Worm (Caenorhabditis elegans) whole organism, L2 larva: ENCODE results near the gene C06B8.2.

Experiments
- C34F6.9 ChIP-seq: fragments of 150-350 bp; optimal IDR thresholded peaks from 2 replicates; lab custom pipeline; 2014; ENCODE audit warnings: missing biosample characterization, missing genetic modification characterization
- F13H6.1 ChIP-seq: sonication (generic microtip); optimal IDR thresholded peaks from 2 replicates; lab custom pipeline; 2016; ENCODE audit warnings: missing genetic modification characterization, missing compliant biosample characterization
- Y55F3AM.14 ChIP-seq: fragments of 200-800 bp; sonication (Bioruptor generic); optimal IDR thresholded peaks from 2 replicates; lab custom pipeline; 2018; ENCODE audit warnings: mild to moderate bottlenecking, missing genetic modification characterization, missing compliant biosample characterization
- ZK546.5 ChIP-seq: sonication (generic microtip); optimal IDR thresholded peaks from 2 replicates; lab custom pipeline; 2017; ENCODE audit warnings: missing biosample characterization, missing genetic modification characterization
- alr-1 ChIP-seq: fragments of 150-350 bp; optimal IDR thresholded peaks from 2 replicates; lab custom pipeline; 2014; ENCODE audit warnings: missing biosample characterization, missing genetic modification characterization
- aly-2 ChIP-seq: fragments of 150-350 bp; optimal IDR thresholded peaks from 2 replicates; lab custom pipeline; 2014; ENCODE audit warnings: missing biosample characterization, missing genetic modification characterization
- ama-1 ChIP-seq: fragments of 150-350 bp; optimal IDR thresholded peaks from 2 replicates; lab custom pipeline; 2018; ENCODE audit warnings: inconsistent platforms
- blmp-1 ChIP-seq: sonication (generic microtip); optimal IDR thresholded peaks from 2 replicates; lab custom pipeline; 2017; ENCODE audit warnings: missing genetic modification characterization, mild to moderate bottlenecking, missing compliant biosample characterization, antibody characterized with exemption, moderate library complexity; ENCODE audit not compliant: insufficient read depth
- ceh-16 ChIP-seq: fragments of 150-350 bp; optimal IDR thresholded peaks from 2 replicates; lab custom pipeline; 2014; ENCODE audit warnings: missing biosample characterization, missing genetic modification characterization
- ceh-82 ChIP-seq: fragments of 150-350 bp; optimal IDR thresholded peaks from 2 replicates; lab custom pipeline; 2014; ENCODE audit warnings: missing biosample characterization, missing genetic modification characterization
- crh-2 ChIP-seq: sonication (generic microtip); optimal IDR thresholded peaks from 2 replicates; lab custom pipeline; 2017; ENCODE audit warnings: missing biosample characterization, missing genetic modification characterization
- dmd-4 ChIP-seq: sonication (generic microtip); optimal IDR thresholded peaks from 2 replicates; lab custom pipeline; 2017; ENCODE audit warnings: missing biosample characterization, missing genetic modification characterization
- egl-27 ChIP-seq: sonication (generic microtip); optimal IDR thresholded peaks from 3 replicates; lab custom pipeline; 2017; ENCODE audit warnings: missing biosample characterization, missing genetic modification reagents, missing genetic modification characterization
- elt-1 ChIP-seq: fragments of 150-350 bp; optimal IDR thresholded peaks from 2 replicates; lab custom pipeline; 2014; ENCODE audit warnings: missing biosample characterization, missing genetic modification characterization
- elt-3 ChIP-seq: sonication (generic microtip); optimal IDR thresholded peaks from 2 replicates; lab custom pipeline; 2017; ENCODE audit warnings: missing biosample characterization, missing genetic modification characterization
- fos-1 ChIP-seq: fragments of 150-350 bp; optimal IDR thresholded peaks from 2 replicates; lab custom pipeline; 2014; ENCODE audit warnings: missing biosample characterization, missing genetic modification characterization
- gmeb-1 ChIP-seq: fragments of 150-350 bp; optimal IDR thresholded peaks from 2 replicates; lab custom pipeline; 2014; ENCODE audit warnings: missing biosample characterization, missing genetic modification characterization
- lin-11 ChIP-seq: fragments of 150-350 bp; sonication (generic microtip); optimal IDR thresholded peaks from 2 replicates; lab custom pipeline; 2014; ENCODE audit warnings: missing biosample characterization, missing genetic modification characterization, inconsistent platforms, mixed read lengths
- lin-13 ChIP-seq: fragments of 150-350 bp; optimal IDR thresholded peaks from 2 replicates; lab custom pipeline; 2014; ENCODE audit warnings: missing biosample characterization, missing genetic modification reagents, missing genetic modification characterization
- lin-39 ChIP-seq: fragments of 150-350 bp; optimal IDR thresholded peaks from 2 replicates; lab custom pipeline; 2014; ENCODE audit warnings: missing biosample characterization, missing genetic modification reagents, missing genetic modification characterization
- lsy-2 ChIP-seq, 2 experiments: fragments of 150-350 bp in 1 of 2; sonication (generic microtip) in 1 of 2; optimal IDR thresholded peaks; 2 replicates each; lab custom pipeline; 2014 to 2017; ENCODE audit warnings: missing biosample characterization in 2 of 2, missing genetic modification characterization in 2 of 2
- mbf-1 ChIP-seq: sonication (generic microtip); optimal IDR thresholded peaks from 2 replicates; lab custom pipeline; 2017; ENCODE audit warnings: missing biosample characterization, missing genetic modification characterization
- mdl-1 ChIP-seq, 2 experiments: fragments of 150-350 bp in 1 of 2; sonication (generic microtip) in 1 of 2; optimal IDR thresholded peaks; 2 replicates each; lab custom pipeline; 2017; ENCODE audit warnings: missing biosample characterization in 2 of 2, missing genetic modification characterization in 2 of 2
- nhr-10 ChIP-seq: sonication (generic microtip); optimal IDR thresholded peaks from 2 replicates; lab custom pipeline; 2017; ENCODE audit warnings: missing biosample characterization, missing genetic modification characterization
- nhr-11 ChIP-seq: fragments of 150-350 bp; optimal IDR thresholded peaks from 2 replicates; lab custom pipeline; 2014; ENCODE audit warnings: missing biosample characterization, missing genetic modification characterization
- nhr-12 ChIP-seq: fragments of 150-350 bp; optimal IDR thresholded peaks from 2 replicates; lab custom pipeline; 2014; ENCODE audit warnings: missing biosample characterization, missing genetic modification characterization
- nhr-129 ChIP-seq: fragments of 150-350 bp; optimal IDR thresholded peaks from 2 replicates; lab custom pipeline; 2014; ENCODE audit warnings: missing biosample characterization, missing genetic modification characterization
- nhr-21 ChIP-seq: fragments of 150-350 bp; optimal IDR thresholded peaks from 2 replicates; lab custom pipeline; 2014; ENCODE audit warnings: missing biosample characterization, missing genetic modification characterization
- nhr-23 ChIP-seq: fragments of 150-350 bp; optimal IDR thresholded peaks from 2 replicates; lab custom pipeline; 2014; ENCODE audit warnings: missing biosample characterization, missing genetic modification reagents, missing genetic modification characterization
- nhr-237 ChIP-seq: fragments of 150-350 bp; optimal IDR thresholded peaks from 2 replicates; lab custom pipeline; 2014; ENCODE audit warnings: missing biosample characterization, missing genetic modification characterization
- nhr-25 ChIP-seq: fragments of 150-350 bp; sonication (generic microtip); optimal IDR thresholded peaks from 3 replicates; lab custom pipeline; 2014; ENCODE audit warnings: missing biosample characterization, missing genetic modification characterization
- nhr-6 ChIP-seq: fragments of 150-350 bp; optimal IDR thresholded peaks from 2 replicates; lab custom pipeline; 2014; ENCODE audit warnings: missing biosample characterization, missing genetic modification characterization
- nhr-77 ChIP-seq: fragments of 150-350 bp; optimal IDR thresholded peaks from 2 replicates; lab custom pipeline; 2014; ENCODE audit warnings: missing biosample characterization, missing genetic modification characterization
- peb-1 ChIP-seq: fragments of 150-350 bp; optimal IDR thresholded peaks from 2 replicates; lab custom pipeline; 2014; ENCODE audit warnings: missing biosample characterization, missing genetic modification characterization
- sem-4 ChIP-seq: fragments of 150-350 bp; optimal IDR thresholded peaks from 2 replicates; lab custom pipeline; 2014; ENCODE audit warnings: missing biosample characterization, missing genetic modification reagents, missing genetic modification characterization
- skn-1 ChIP-seq: sonication (generic microtip); optimal IDR thresholded peaks from 2 replicates; lab custom pipeline; 2017; ENCODE audit warnings: missing biosample characterization, missing genetic modification characterization
- sma-3 ChIP-seq: sonication (generic microtip); optimal IDR thresholded peaks from 2 replicates; lab custom pipeline; 2016; ENCODE audit warnings: missing genetic modification reagents, missing genetic modification characterization, missing compliant biosample characterization
- sma-9 ChIP-seq, 2 experiments: fragments of 150-350 bp in 1 of 2; sonication (generic microtip) in 1 of 2; optimal IDR thresholded peaks; 2 replicates each; lab custom pipeline; 2014 to 2016; ENCODE audit warnings: missing genetic modification characterization in 2 of 2, mild to moderate bottlenecking in 1 of 2, missing biosample characterization in 1 of 2, missing compliant biosample characterization in 1 of 2, missing genetic modification reagents in 1 of 2, moderate library complexity in 1 of 2
- snpc-4 ChIP-seq: fragments of 150-350 bp; optimal IDR thresholded peaks from 2 replicates; lab custom pipeline; 2014; ENCODE audit warnings: missing biosample characterization, missing genetic modification characterization
- unc-39 ChIP-seq: fragments of 150-350 bp; optimal IDR thresholded peaks from 2 replicates; lab custom pipeline; 2014; ENCODE audit warnings: missing biosample characterization, missing genetic modification characterization
- unc-55 ChIP-seq: fragments of 150-350 bp; sonication (generic microtip); optimal IDR thresholded peaks from 3 replicates; lab custom pipeline; 2014; ENCODE audit warnings: missing biosample characterization, missing genetic modification reagents, missing genetic modification characterization
- unc-62 ChIP-seq: fragments of 150-350 bp; optimal IDR thresholded peaks from 2 replicates; lab custom pipeline; 2014; ENCODE audit warnings: missing biosample characterization, missing genetic modification reagents, missing genetic modification characterization
- zag-1 ChIP-seq: fragments of 150-350 bp; optimal IDR thresholded peaks from 2 replicates; lab custom pipeline; 2014; ENCODE audit warnings: missing biosample characterization, missing genetic modification characterization
- ztf-1 ChIP-seq: fragments of 200-800 bp; sonication (Bioruptor generic); conservative IDR thresholded peaks from 2 replicates; pipeline ENCODE4 v1.3.6; 2022; ENCODE audit warnings: missing genetic modification characterization, missing compliant biosample characterization
- ztf-11 ChIP-seq: sonication (generic microtip); optimal IDR thresholded peaks from 2 replicates; lab custom pipeline; 2017; ENCODE audit warnings: missing biosample characterization, missing genetic modification characterization
- ztf-4 ChIP-seq: fragments of 150-350 bp; optimal IDR thresholded peaks from 2 replicates; lab custom pipeline; 2014; ENCODE audit warnings: missing biosample characterization, missing genetic modification characterization

Gene C06B8.2

DNA sequence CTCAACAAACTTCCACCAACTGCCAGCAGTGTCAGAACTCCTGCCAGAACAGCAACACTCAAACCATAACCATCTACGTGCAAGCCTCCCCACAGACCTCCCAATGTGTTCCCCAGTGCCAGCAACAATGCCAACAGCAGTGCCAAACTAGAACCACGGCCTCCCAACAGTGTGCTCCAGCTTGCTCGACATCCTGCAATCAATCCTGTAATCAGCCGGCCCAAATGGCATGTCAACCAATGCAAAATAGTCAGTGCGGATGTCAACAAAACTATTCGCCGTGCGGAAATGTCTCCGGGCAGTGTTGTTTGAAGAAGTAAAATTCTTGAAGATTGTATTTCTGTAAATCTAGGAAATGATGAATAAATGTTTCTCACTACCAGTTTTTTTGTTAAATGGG is 11.8 kb downstream of the C06B8.2 start:
- TF ChIP-seq lin-11 (tag; lab: Kevin White, UChicago) (no peak), nhr-25 (tag; lab: Kevin White, UChicago) (no peak), unc-55 (no peak), lsy-2 (tag; optimal IDR thresholded peaks at IDR 0.05; lab: Kevin White, UChicago) (no peak), ceh-82 (tag; lab: Kevin White, UChicago) (no peak), elt-1 (tag; lab: Kevin White, UChicago) (no peak), lin-39 (tag; lab: Kevin White, UChicago) (no peak), lin-13 (GFP tag; lab: Kevin White, UChicago) (no peak), nhr-237 (tag; lab: Kevin White, UChicago) (no peak), nhr-10 (tag; lab: Kevin White, UChicago) (no peak), ztf-1 (no peak), ZK546.5 (tag; lab: Kevin White, UChicago) (no peak), nhr-23 (no peak), ceh-16 (tag; lab: Kevin White, UChicago) (no peak), blmp-1 (tag; lab: Kevin White, UChicago) (no peak), mdl-1 (tag; optimal IDR thresholded peaks at IDR 0.05; lab: Kevin White, UChicago) (no peak)

DNA sequence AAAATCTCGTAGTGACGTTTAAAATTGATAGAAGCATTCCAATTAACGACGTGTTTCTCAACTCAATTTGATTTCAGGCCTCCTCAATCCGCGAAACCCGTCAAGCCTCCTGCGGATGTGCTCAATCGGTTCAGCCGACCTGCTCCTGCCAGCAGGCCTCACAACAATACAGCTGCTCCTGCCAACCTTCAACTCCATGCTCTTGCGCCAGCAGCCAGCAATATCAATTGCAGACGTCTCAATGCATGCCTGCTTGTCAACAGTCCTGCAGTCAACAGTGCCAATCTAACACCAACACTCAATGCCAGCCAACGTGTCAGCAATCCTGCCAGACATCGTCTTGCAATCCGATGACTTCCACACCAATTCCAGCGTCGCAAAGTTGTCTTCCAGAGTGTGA is 12.5 kb downstream of the C06B8.2 start:
- no peak for TF ChIP-seq lin-39 (tag; lab: Kevin White, UChicago)
- TF ChIP-seq crh-2 (tag; lab: Kevin White, UChicago) = no peak
- TF ChIP-seq nhr-12 (tag; lab: Kevin White, UChicago) = no peak
- TF ChIP-seq nhr-129 = no peak
- TF ChIP-seq ztf-4 = no peak
- TF ChIP-seq ZK546.5 (tag; lab: Kevin White, UChicago) = no peak
- TF ChIP-seq nhr-21 = no peak
- TF ChIP-seq fos-1 (tag; lab: Kevin White, UChicago) = no peak
- TF ChIP-seq dmd-4 (tag; lab: Kevin White, UChicago) = no peak

DNA sequence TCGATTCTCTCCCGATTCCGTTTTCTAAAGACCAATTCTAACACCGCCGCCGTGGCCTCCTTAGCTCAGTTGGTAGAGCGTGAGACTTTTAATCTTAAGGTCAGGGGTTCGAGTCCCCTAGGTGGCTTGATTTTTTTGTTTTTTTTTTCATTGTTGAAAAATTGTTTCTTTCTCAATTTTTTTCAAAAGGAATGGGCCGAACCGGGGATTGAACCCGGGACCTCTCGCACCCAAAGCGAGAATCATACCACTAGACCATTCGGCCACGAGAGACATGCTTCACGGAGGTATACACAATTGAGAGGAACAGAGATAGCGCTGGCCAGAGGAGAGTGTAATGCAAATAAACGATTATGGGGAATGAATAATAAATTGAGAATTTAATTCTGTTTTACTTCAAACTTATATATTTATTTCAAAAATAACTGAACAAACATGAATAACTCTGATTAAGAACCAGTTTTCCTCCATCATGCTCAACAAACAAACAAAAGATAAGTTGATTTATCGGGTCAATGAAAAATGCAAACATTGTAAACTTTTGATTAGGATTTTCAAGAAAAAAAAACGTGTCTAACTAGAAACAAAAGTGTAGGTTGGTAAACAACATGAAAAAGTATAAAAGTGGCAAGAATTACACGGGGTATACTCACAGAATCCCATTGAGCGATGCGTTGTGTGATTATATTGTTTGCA is 13.4 kb downstream of the C06B8.2 start, which contains the start of gene pqn-71:
pqn-71 (plus strand) TSS at position 646 of the 696 bp plus-strand sequence.
- TF ChIP-seq elt-1 (tag; lab: Kevin White, UChicago) (no peak), lin-39 (tag; lab: Kevin White, UChicago) (no peak), skn-1 (tag; lab: Kevin White, UChicago) (no peak), mbf-1 (tag; lab: Kevin White, UChicago) (peak; percentile 10), nhr-6 (tag; lab: Kevin White, UChicago) (no peak), aly-2 (no peak), sma-9 (GFP tag; optimal IDR thresholded peaks at IDR 0.05; lab: Kevin White, UChicago) (peak; percentile 74), sma-9 (tag; optimal IDR thresholded peaks at IDR 0.05; lab: Kevin White, UChicago) (no peak), lsy-2 (tag; optimal IDR thresholded peaks at IDR 0.05; lab: Kevin White, UChicago) (peak; percentile 71 to 85), ceh-82 (tag; lab: Kevin White, UChicago) (peak; percentile 16), dmd-4 (tag; lab: Kevin White, UChicago) (no peak), crh-2 (tag; lab: Kevin White, UChicago) (peak; percentile 91), lin-11 (tag; lab: Kevin White, UChicago) (peak; percentile 66), Y55F3AM.14 (GFP tag; lab: Kevin White, UChicago) (peak; percentile 79), egl-27 (peak; percentile 80), nhr-10 (tag; lab: Kevin White, UChicago) (peak; percentile 26), nhr-11 (tag; lab: Kevin White, UChicago) (peak; percentile 65), snpc-4 (tag; lab: Kevin White, UChicago) (peak; percentile 58), sma-3 (peak; percentile 91), unc-55 (peak; percentile 69), ztf-1 (no peak), nhr-12 (tag; lab: Kevin White, UChicago) (no peak), unc-39 (tag; lab: Kevin White, UChicago) (no peak), F13H6.1 (tag; lab: Kevin White, UChicago) (peak; percentile 74), nhr-77 (tag; lab: Kevin White, UChicago) (no peak), C34F6.9 (tag; lab: Kevin White, UChicago) (peak; percentile 52), ztf-4 (no peak), peb-1 (tag; lab: Kevin White, UChicago) (no peak), sem-4 (tag; lab: Kevin White, UChicago) (peak; percentile 63), alr-1 (tag; lab: Kevin White, UChicago) (peak; percentile 8), blmp-1 (tag; lab: Kevin White, UChicago) (no peak), gmeb-1 (peak; percentile 81), ama-1 (no peak), ceh-16 (tag; lab: Kevin White, UChicago) (no peak), nhr-129 (peak; percentile 69), elt-3 (tag; lab: Kevin White, UChicago) (no peak), nhr-23 (no peak), ztf-11 (no peak), unc-62 (no peak), zag-1 (peak; percentile 57), fos-1 (tag; lab: Kevin White, UChicago) (peak; percentile 94), nhr-25 (tag; lab: Kevin White, UChicago) (no peak), nhr-237 (tag; lab: Kevin White, UChicago) (no peak), ZK546.5 (tag; lab: Kevin White, UChicago) (no peak)
